Worm (Caenorhabditis elegans) whole organism, young adult: ENCODE results near the gene C18D11.9.
"Not testable (repeated sequence)": the region's sequence is repeated elsewhere in the genome, so short reads cannot be mapped to it uniquely, and the experiment has no call there.

ENCODE experiments used
- B0035.1 ChIP-seq: sonication (generic microtip); optimal IDR thresholded peaks from 2 replicates; lab custom pipeline; 2016; ENCODE audit warnings: missing genetic modification characterization, mild to moderate bottlenecking, missing compliant biosample characterization, missing genotype, missing genetic modification reagents
- D2030.7 ChIP-seq: fragments of 200-800 bp; sonication (Bioruptor generic); IDR thresholded peaks from 2 replicates; pipeline ENCODE4 v1.3.6; 2022; ENCODE audit warnings: missing genetic modification reagents, missing genetic modification characterization, missing compliant biosample characterization
- T07F8.4 ChIP-seq: sonication (generic microtip); optimal IDR thresholded peaks from 2 replicates; lab custom pipeline; 2016; ENCODE audit warnings: mild to moderate bottlenecking, missing genetic modification characterization, moderate library complexity, missing compliant biosample characterization
- Y56A3A.18 ChIP-seq: fragments of 200-800 bp; sonication (Bioruptor generic); IDR thresholded peaks from 2 replicates; pipeline ENCODE4 v1.3.6; 2022; ENCODE audit warnings: missing genetic modification reagents, missing genetic modification characterization, missing compliant biosample characterization
- aptf-3 ChIP-seq: fragments of 200-800 bp; sonication (Bioruptor generic); IDR thresholded peaks from 2 replicates; pipeline ENCODE4 v1.3.6; 2022; ENCODE audit warnings: missing genetic modification characterization, missing compliant biosample characterization
- bed-1 ChIP-seq: fragments of 200-800 bp; sonication (Bioruptor generic); IDR thresholded peaks from 2 replicates; pipeline ENCODE4 v1.3.6; 2022; ENCODE audit warnings: missing genetic modification reagents, missing genetic modification characterization, missing compliant biosample characterization
- cebp-2 ChIP-seq: fragments of 200-800 bp; sonication (Bioruptor generic); IDR thresholded peaks from 2 replicates; pipeline ENCODE4 v1.3.6; 2022; ENCODE audit warnings: missing genetic modification characterization, missing compliant biosample characterization
- ceh-27 ChIP-seq: fragments of 200-800 bp; sonication (Bioruptor generic); optimal IDR thresholded peaks from 2 replicates; lab custom pipeline; 2018; ENCODE audit warnings: mild to moderate bottlenecking, missing genetic modification characterization, moderate library complexity, missing compliant biosample characterization
- ceh-58 ChIP-seq: fragments of 200-800 bp; sonication (Bioruptor generic); IDR thresholded peaks from 2 replicates; pipeline ENCODE4 v1.3.6; 2022; ENCODE audit warnings: missing genetic modification characterization, missing compliant biosample characterization
- ceh-91 ChIP-seq: fragments of 200-800 bp; sonication (Bioruptor generic); IDR thresholded peaks from 2 replicates; pipeline ENCODE4 v1.3.6; 2022; ENCODE audit warnings: missing genetic modification reagents, missing genetic modification characterization, missing compliant biosample characterization
- die-1 ChIP-seq: sonication (generic microtip); optimal IDR thresholded peaks from 2 replicates; lab custom pipeline; 2016; ENCODE audit warnings: missing genotype, mild to moderate bottlenecking, missing genetic modification characterization, missing compliant biosample characterization
- dpl-1 ChIP-seq: fragments of 150-350 bp; optimal IDR thresholded peaks from 2 replicates; lab custom pipeline; 2014; ENCODE audit warnings: missing biosample characterization, missing genetic modification reagents, missing genetic modification characterization
- ets-4 ChIP-seq: fragments of 200-800 bp; sonication (Bioruptor generic); optimal IDR thresholded peaks from 2 replicates; lab custom pipeline; 2018; ENCODE audit warnings: mild to moderate bottlenecking, missing genetic modification characterization, missing compliant biosample characterization
- fkh-3 ChIP-seq: sonication (generic microtip); optimal IDR thresholded peaks from 2 replicates; lab custom pipeline; 2016; ENCODE audit warnings: mild to moderate bottlenecking, missing genetic modification characterization, missing compliant biosample characterization
- hmg-1.2 ChIP-seq: fragments of 200-800 bp; sonication (Bioruptor generic); IDR thresholded peaks from 2 replicates; pipeline ENCODE4 v1.3.6; 2022; ENCODE audit warnings: missing genetic modification reagents, missing genetic modification characterization, missing compliant biosample characterization
- let-526 ChIP-seq: fragments of 200-800 bp; sonication (Bioruptor generic); IDR thresholded peaks from 2 replicates; pipeline ENCODE4 v1.3.6; 2022; ENCODE audit warnings: missing genetic modification reagents, missing genetic modification characterization, missing compliant biosample characterization
- lin-35 ChIP-seq, 3 experiments: fragments of 150-350 bp in 2 of 3; sonication (generic microtip) in 1 of 3; optimal IDR thresholded peaks; 2 replicates each; lab custom pipeline; 2014 to 2018; ENCODE audit warnings: missing biosample characterization in 3 of 3, missing genetic modification characterization in 3 of 3, missing genetic modification reagents in 3 of 3
- lin-40 ChIP-seq: sonication (generic microtip); optimal IDR thresholded peaks from 2 replicates; lab custom pipeline; 2016; ENCODE audit warnings: missing genetic modification characterization, mild to moderate bottlenecking, missing compliant biosample characterization, missing genotype, missing genetic modification reagents
- madf-6 ChIP-seq: fragments of 200-800 bp; sonication (Bioruptor generic); IDR thresholded peaks from 2 replicates; pipeline ENCODE4 v1.3.6; 2022; ENCODE audit warnings: missing genetic modification reagents, missing genetic modification characterization, missing compliant biosample characterization
- nfya-2 ChIP-seq: fragments of 200-800 bp; sonication (Bioruptor generic); IDR thresholded peaks from 2 replicates; pipeline ENCODE4 v1.3.6; 2022; ENCODE audit warnings: missing genetic modification reagents, missing genetic modification characterization, missing compliant biosample characterization
- nhr-179 ChIP-seq: sonication (generic microtip); optimal IDR thresholded peaks from 2 replicates; lab custom pipeline; 2016; ENCODE audit warnings: mild to moderate bottlenecking, missing genetic modification characterization, missing compliant biosample characterization
- nhr-27 ChIP-seq: fragments of 200-800 bp; sonication (Bioruptor generic); optimal IDR thresholded peaks from 2 replicates; lab custom pipeline; 2018; ENCODE audit warnings: mild to moderate bottlenecking, missing genetic modification characterization, moderate library complexity, missing compliant biosample characterization
- nhr-80 ChIP-seq: sonication (generic microtip); optimal IDR thresholded peaks from 2 replicates; lab custom pipeline; 2016; ENCODE audit warnings: missing genetic modification characterization, missing compliant biosample characterization
- nhr-90 ChIP-seq: sonication (generic microtip); optimal IDR thresholded peaks from 2 replicates; lab custom pipeline; 2016; ENCODE audit warnings: missing genotype, mild to moderate bottlenecking, missing genetic modification characterization, missing compliant biosample characterization
- pbrm-1 ChIP-seq: fragments of 200-800 bp; sonication (Bioruptor generic); IDR thresholded peaks from 2 replicates; pipeline ENCODE4 v1.3.6; 2022; ENCODE audit warnings: missing genetic modification reagents, missing genetic modification characterization, missing compliant biosample characterization
- rcor-1 ChIP-seq: fragments of 200-800 bp; sonication (Bioruptor generic); IDR thresholded peaks from 2 replicates; pipeline ENCODE4 v1.3.6; 2022; ENCODE audit warnings: missing genetic modification reagents, missing genetic modification characterization, missing compliant biosample characterization
- sdz-38 ChIP-seq: sonication (generic microtip); optimal IDR thresholded peaks from 2 replicates; lab custom pipeline; 2016; ENCODE audit warnings: missing genotype, missing genetic modification characterization, missing compliant biosample characterization
- snpc-1.1 ChIP-seq: sonication (generic microtip); optimal IDR thresholded peaks from 2 replicates; lab custom pipeline; 2017; ENCODE audit warnings: missing genetic modification characterization, mild to moderate bottlenecking, missing compliant biosample characterization, antibody characterized with exemption, moderate library complexity, missing genotype, missing genetic modification reagents; ENCODE audit not compliant: insufficient read depth
- snpc-1.3 ChIP-seq: sonication (generic microtip); optimal IDR thresholded peaks from 2 replicates; lab custom pipeline; 2017; ENCODE audit warnings: missing genetic modification characterization, mild to moderate bottlenecking, missing compliant biosample characterization, antibody characterized with exemption, moderate library complexity, missing genotype, missing genetic modification reagents; ENCODE audit not compliant: insufficient read depth
- snpc-4 ChIP-seq, 5 experiments: fragments of 150-350 bp in 1 of 5; sonication (generic microtip) in 4 of 5; optimal IDR thresholded peaks; 2 replicates each; lab custom pipeline; 2014 to 2018; ENCODE audit warnings: missing genetic modification characterization in 5 of 5, missing biosample characterization in 3 of 5, antibody characterized with exemption in 2 of 5, mild to moderate bottlenecking in 2 of 5, missing compliant biosample characterization in 2 of 5, missing genotype in 2 of 5, moderate library complexity in 2 of 5, missing genetic modification reagents in 1 of 5
- tbp1 ChIP-seq: fragments of 200-800 bp; sonication (Bioruptor generic); optimal IDR thresholded peaks from 2 replicates; lab custom pipeline; 2018; ENCODE audit warnings: mild to moderate bottlenecking, missing genetic modification characterization, missing compliant biosample characterization
- zfh-2 ChIP-seq: fragments of 200-800 bp; sonication (Bioruptor generic); conservative IDR thresholded peaks from 2 replicates; pipeline ENCODE4 v1.3.6; 2022; ENCODE audit warnings: missing genetic modification reagents, missing genetic modification characterization, missing compliant biosample characterization
- zim-3 ChIP-seq: sonication (generic microtip); optimal IDR thresholded peaks from 2 replicates; lab custom pipeline; 2017; ENCODE audit warnings: mild to moderate bottlenecking, missing genetic modification characterization, moderate library complexity, missing compliant biosample characterization
- ztf-3 ChIP-seq: fragments of 200-800 bp; sonication (Bioruptor generic); optimal IDR thresholded peaks from 2 replicates; lab custom pipeline; 2018; ENCODE audit warnings: mild to moderate bottlenecking, missing genetic modification characterization, missing compliant biosample characterization

Gene C18D11.9

ce11 chrIII:11780183-11780664, 28.7 kb upstream of the C18D11.9 start, which contains the start of gene C24H11.5:
Gene C24H11.5 (plus strand): TSS chrIII:11780233.
- TF ChIP-seq lin-40 (no peak), D2030.7 (GFP tag; lab: Robert Waterston, UW) (no peak), pbrm-1 (GFP tag; lab: Robert Waterston, UW) (no peak), Y56A3A.18 (no peak), madf-6 (no peak), bed-1 (GFP tag; lab: Robert Waterston, UW) (no peak), T07F8.4 (no peak)

DNA sequence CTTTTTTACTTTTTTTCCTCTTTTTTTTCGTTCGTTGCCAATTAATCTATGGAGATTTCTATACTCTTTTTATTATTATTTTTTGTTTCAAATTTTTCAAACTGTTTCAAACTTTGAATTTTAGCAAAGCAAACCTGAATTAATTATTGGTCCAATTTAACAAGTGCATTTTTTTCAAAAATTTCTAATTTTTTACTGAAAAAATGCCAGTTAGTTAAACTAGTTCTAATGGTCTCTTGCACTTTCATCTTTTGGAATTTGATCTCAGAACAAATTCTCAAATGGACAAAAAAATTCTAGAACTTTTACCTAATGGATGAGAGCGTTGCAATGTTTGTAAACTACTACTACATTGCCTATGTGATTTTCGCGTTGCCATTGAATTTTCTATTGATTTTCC, 27.1 kb upstream of the C18D11.9 start, which contains the start of gene srd-74:
Gene srd-74 (plus strand): TSS at position 301 of the 400 bp plus-strand sequence.
- no peak for TF ChIP-seq ceh-91 (GFP tag; lab: Robert Waterston, UW)
- no peak for TF ChIP-seq nhr-90
- no peak for TF ChIP-seq lin-40
- no peak for TF ChIP-seq dpl-1 (GFP tag; lab: Kevin White, UChicago)
- no peak for TF ChIP-seq cebp-2 (GFP tag; lab: Robert Waterston, UW)
- no peak for TF ChIP-seq sdz-38
- TF ChIP-seq nfya-2 (GFP tag; lab: Robert Waterston, UW), result no peak
- no peak for TF ChIP-seq let-526 (GFP tag; lab: Robert Waterston, UW)
- TF ChIP-seq fkh-3 (tag; lab: Kevin White, UChicago), result no peak
- no peak for TF ChIP-seq rcor-1 (GFP tag; lab: Robert Waterston, UW)

ce11 chrIII:11785961-11786360, 23.0 kb upstream of the C18D11.9 start, which contains the start of gene tbx-38:
Gene tbx-38 (minus strand): TSS chrIII:11786061.
- TF ChIP-seq snpc-1.1 (tag; lab: Kevin White, UChicago) (no peak), zfh-2 (GFP tag; lab: Robert Waterston, UW) (0 out of 2 replicates have a peak, but pooled peaks have one; percentile 36)

DNA sequence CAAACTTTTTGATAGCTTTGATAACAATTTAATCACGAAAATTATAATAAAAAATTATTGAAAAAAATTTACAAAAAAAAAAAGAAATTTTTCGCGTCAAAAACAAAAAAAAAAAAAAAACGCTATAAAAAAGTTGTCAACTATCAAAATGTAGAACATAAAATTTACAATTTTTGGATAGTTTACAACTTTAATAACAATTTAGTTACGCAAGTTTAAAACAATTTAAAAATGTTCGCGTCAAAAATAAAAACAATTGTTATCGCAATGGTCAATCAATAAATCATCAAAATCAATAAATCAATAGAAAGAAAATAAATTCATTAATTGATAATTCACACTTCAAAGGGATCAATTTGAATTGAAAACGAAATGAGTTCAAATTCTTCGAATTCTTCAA, 21.5 kb upstream of the C18D11.9 start, which contains the start of gene C24H11.1:
Gene C24H11.1 (plus strand): TSS at position 301 of the 400 bp plus-strand sequence.
- not testable (repeated sequence) for TF ChIP-seq zim-3 (tag; lab: Kevin White, UChicago); ceh-58 (GFP tag; lab: Robert Waterston, UW); nhr-27 (tag; lab: Kevin White, UChicago)

ce11 chrIII:11789480-11789879, 19.4 kb upstream of the C18D11.9 start:
- peak; percentile 67 for TF ChIP-seq snpc-4 (GFP tag; optimal IDR thresholded peaks at IDR 0.05; lab: Kevin White, UChicago)
- TF ChIP-seq snpc-4 (tag; optimal IDR thresholded peaks at IDR 0.05; lab: Kevin White, UChicago), result peak in 3 of 4 experiments; percentile 63 to 86 (median 80)
- no peak for TF ChIP-seq nfya-2 (GFP tag; lab: Robert Waterston, UW)
- TF ChIP-seq snpc-1.1 (tag; lab: Kevin White, UChicago), result peak; percentile 60
- TF ChIP-seq, all 124 proteins: peak for 2

ce11 chrIII:11792295-11793256, 16.3 kb upstream of the C18D11.9 start, which contains the start of gene C24H11.2:
Gene C24H11.2 (minus strand): TSS chrIII:11792345.
- TF ChIP-seq snpc-1.1 (tag; lab: Kevin White, UChicago) (peak; percentile 32), die-1 (tag; lab: Kevin White, UChicago) (peak; percentile 66), lin-35 (GFP tag; optimal IDR thresholded peaks at IDR 0.05; lab: Kevin White, UChicago) (peak in 1 of 3 experiments; percentile 35), cebp-2 (GFP tag; lab: Robert Waterston, UW) (peak; percentile 68; the same call in 1 of the 2 replicates), ets-4 (GFP tag; lab: Kevin White, UChicago) (peak; percentile 32), nhr-179 (peak; percentile 23), nhr-80 (peak; percentile 12), tbp1 (GFP tag; lab: Kevin White, UChicago) (peak; percentile 94), ztf-3 (GFP tag; lab: Kevin White, UChicago) (peak; percentile 38), B0035.1 (tag; lab: Kevin White, UChicago) (peak; percentile 53), snpc-1.3 (tag; lab: Kevin White, UChicago) (peak; percentile 22), hmg-1.2 (GFP tag; lab: Robert Waterston, UW) (peak; percentile 74), aptf-3 (peak; percentile 83; the same call in 1 of the 2 replicates), rcor-1 (GFP tag; lab: Robert Waterston, UW) (peak; percentile 61; the same call in 1 of the 2 replicates), Y56A3A.18 (peak; percentile 85), ceh-27 (peak; percentile 46)
